Fruit fly (Drosophila melanogaster): Measurements from ENCODE around the gene CG32221.

CG32221 gene

DNA sequence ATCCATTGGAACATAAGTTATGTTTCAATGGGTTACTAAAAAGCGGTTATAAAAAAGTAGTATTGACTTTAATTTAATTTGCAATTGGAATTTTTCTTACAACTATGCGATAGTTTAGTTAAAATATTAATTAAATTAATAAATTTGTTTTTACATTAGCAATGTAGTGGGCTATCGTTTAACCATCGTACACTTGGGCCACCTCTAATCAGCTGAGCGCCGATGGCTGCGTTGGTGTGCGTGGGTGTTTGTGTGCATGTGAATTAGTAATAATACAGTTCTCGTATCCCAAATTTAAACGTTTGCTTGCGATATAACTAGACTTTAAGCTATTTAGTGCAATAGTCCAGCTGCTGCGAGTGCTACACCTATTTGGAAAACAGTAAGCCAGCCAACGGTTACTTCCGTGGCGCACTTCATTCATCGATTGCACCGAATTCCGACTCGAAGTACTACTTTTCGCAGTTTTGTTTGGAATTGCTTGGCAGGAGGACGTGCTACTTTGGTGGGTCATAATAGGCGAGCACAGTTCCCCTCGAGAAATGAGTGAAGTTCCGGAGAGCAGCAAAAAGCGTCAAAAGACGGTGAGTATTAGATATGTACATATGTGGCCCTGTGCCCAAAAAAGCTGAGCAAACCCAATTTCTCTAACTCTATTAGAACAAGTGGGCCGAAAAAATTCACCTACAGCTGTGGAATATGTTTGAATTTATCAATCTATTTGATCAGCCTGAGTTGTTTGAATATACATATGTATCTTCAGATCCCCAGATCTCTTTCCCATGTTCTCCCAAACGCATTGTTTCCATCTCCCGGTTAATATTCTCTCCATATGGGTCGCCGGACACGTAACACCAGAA is 10.8 kb downstream of the CG32221 start, which contains the start of gene Papss (continued):
- peak; percentile 47 for TF ChIP-seq ash1 (GFP tag; optimal IDR thresholded peaks at IDR 0.05)
- TF ChIP-seq CG5180 (GFP tag; optimal IDR thresholded peaks at IDR 0.05), result no peak
- no peak for TF ChIP-seq Sox102F (GFP tag; optimal IDR thresholded peaks at IDR 0.05)
- no peak for TF ChIP-seq HmgD (GFP tag; optimal IDR thresholded peaks at IDR 0.05)
- TF ChIP-seq stc (GFP tag; IDR thresholded peaks at IDR 0.05), result no peak
- TF ChIP-seq Neu2 (GFP tag; optimal IDR thresholded peaks at IDR 0.05; ENCODE audit: borderline replicate concordance), result no peak
- TF ChIP-seq Doc2 (GFP tag; IDR thresholded peaks at IDR 0.05), result no peak
- TF ChIP-seq CG16863 (GFP tag; optimal IDR thresholded peaks at IDR 0.05), result no peak
- TF ChIP-seq ewg (GFP tag; optimal IDR thresholded peaks at IDR 0.05), result no peak
- TF ChIP-seq Kr (GFP tag; optimal IDR thresholded peaks at IDR 0.05), result no peak
- TF ChIP-seq trh (GFP tag; optimal IDR thresholded peaks at IDR 0.05), result no peak
- TF ChIP-seq ttk (GFP tag; IDR thresholded peaks at IDR 0.05), result no peak
- peak; percentile 29 for TF ChIP-seq BtbVII (GFP tag; optimal IDR thresholded peaks at IDR 0.05)
- TF ChIP-seq row (GFP tag; IDR thresholded peaks at IDR 0.05), result peak; percentile 89
- no peak for TF ChIP-seq slou (GFP tag; optimal IDR thresholded peaks at IDR 0.05)
- no peak for TF ChIP-seq CG7745 (tag; optimal IDR thresholded peaks at IDR 0.05)
- no peak for TF ChIP-seq CG7372 (GFP tag; IDR thresholded peaks at IDR 0.05)
- peak; percentile 56 for TF ChIP-seq nerfin-2 (GFP tag; IDR thresholded peaks at IDR 0.05; ENCODE audit: partially characterized antibody)
- TF ChIP-seq kni (GFP tag; optimal IDR thresholded peaks at IDR 0.05), result peak; percentile 78
- no peak for TF ChIP-seq CG9727 (GFP tag; optimal IDR thresholded peaks at IDR 0.05)
- no peak for TF ChIP-seq z (GFP tag; IDR thresholded peaks at IDR 0.05)
- peak; percentile 27 for TF ChIP-seq CG8924 (tag; optimal IDR thresholded peaks at IDR 0.05)
- no peak for TF ChIP-seq Fer2 (tag; optimal IDR thresholded peaks at IDR 0.05)
- no peak for TF ChIP-seq CG12769 (tag; optimal IDR thresholded peaks at IDR 0.05)
- peak; percentile 61; the same call in 1 of the 3 replicates for TF ChIP-seq mld (GFP tag; IDR thresholded peaks at IDR 0.05; ENCODE audit: partially characterized antibody)
- TF ChIP-seq CG6654 (GFP tag; optimal IDR thresholded peaks at IDR 0.05), result no peak
- TF ChIP-seq sqz (GFP tag; optimal IDR thresholded peaks at IDR 0.05), result no peak
- TF ChIP-seq CG32767 (GFP tag; IDR thresholded peaks at IDR 0.05), result no peak
- TF ChIP-seq bab2 (GFP tag; optimal IDR thresholded peaks at IDR 0.05), result no peak
- peak; percentile 33 for TF ChIP-seq CG31365 (tag; optimal IDR thresholded peaks at IDR 0.05)
- no peak for TF ChIP-seq ems (GFP tag; optimal IDR thresholded peaks at IDR 0.05)
- peak; percentile 51 for TF ChIP-seq CG30403 (GFP tag; optimal IDR thresholded peaks at IDR 0.05)
- no peak for TF ChIP-seq salm (tag; optimal IDR thresholded peaks at IDR 0.05)
- TF ChIP-seq CrebB (tag; optimal IDR thresholded peaks at IDR 0.05), result no peak
- TF ChIP-seq Taf1 (GFP tag; IDR thresholded peaks at IDR 0.05), result no peak
- no peak for TF ChIP-seq lov (optimal IDR thresholded peaks at IDR 0.05)
- TF ChIP-seq lov (GFP tag; IDR thresholded peaks at IDR 0.05), result no peak
- peak; percentile 23 for TF ChIP-seq Chrac-16 (GFP tag; optimal IDR thresholded peaks at IDR 0.05)
- TF ChIP-seq CG11504 (tag; optimal IDR thresholded peaks at IDR 0.05), result no peak
- TF ChIP-seq CG15073 (GFP tag; optimal IDR thresholded peaks at IDR 0.05), result no peak
- TF ChIP-seq fu2 (GFP tag; optimal IDR thresholded peaks at IDR 0.05), result no peak
- TF ChIP-seq TFAM (GFP tag; optimal IDR thresholded peaks at IDR 0.05), result no peak
- TF ChIP-seq fd3F (GFP tag; optimal IDR thresholded peaks at IDR 0.05), result peak; percentile 26
- no peak for TF ChIP-seq CG11398 (GFP tag; optimal IDR thresholded peaks at IDR 0.05)
- peak; percentile 27 for TF ChIP-seq CG4328 (GFP tag; optimal IDR thresholded peaks at IDR 0.05)
- peak; percentile 85 for TF ChIP-seq ATbp (GFP tag; optimal IDR thresholded peaks at IDR 0.05)
- TF ChIP-seq btn (GFP tag; optimal IDR thresholded peaks at IDR 0.05), result no peak
- TF ChIP-seq CG3281 (GFP tag; optimal IDR thresholded peaks at IDR 0.05), result peak; percentile 53
- TF ChIP-seq CG11093 (GFP tag; IDR thresholded peaks at IDR 0.05), result no peak
- no peak for TF ChIP-seq Dad (GFP tag; optimal IDR thresholded peaks at IDR 0.05)
